Fruit fly (Drosophila melanogaster): ENCODE data around the gene CG10366.

The CG10366 gene

dm6 chr2L:19540307-19540706 is 43.7 kb upstream of the CG10366 start, which contains the start of gene CG13081:
Gene CG13081 (plus strand): TSS chr2L:19540607.
- TF ChIP-seq chm (GFP tag; IDR thresholded peaks at IDR 0.05) (no peak), Ptx1 (GFP tag; IDR thresholded peaks at IDR 0.05) (no peak)

dm6 chr2L:19542268-19542773 is 41.7 kb upstream of the CG10366 start:
- peak; percentile 81 for TF ChIP-seq BEAF-32 (GFP tag; optimal IDR thresholded peaks at IDR 0.05)
- TF ChIP-seq CG13287 (GFP tag; IDR thresholded peaks at IDR 0.05; ENCODE audit: partially characterized antibody): peak; percentile 96
- TF ChIP-seq sens (GFP tag): peak; percentile 60
- peak; percentile 7 for TF ChIP-seq CG9797 (GFP tag; optimal IDR thresholded peaks at IDR 0.05)
- TF ChIP-seq cad (GFP tag; optimal IDR thresholded peaks at IDR 0.05): no peak
- TF ChIP-seq grn (GFP tag; optimal IDR thresholded peaks at IDR 0.05): peak; percentile 62
- no peak for TF ChIP-seq CG8478 (optimal IDR thresholded peaks at IDR 0.05)
- peak; percentile 34 for TF ChIP-seq CoRest (tag; optimal IDR thresholded peaks at IDR 0.05)
- TF ChIP-seq Dll (GFP tag; IDR thresholded peaks at IDR 0.05; ENCODE audit: partially characterized antibody): peak; percentile 90
- TF ChIP-seq seq (GFP tag; IDR thresholded peaks at IDR 0.05): no peak
- peak; percentile 78 for TF ChIP-seq CG2116 (GFP tag; optimal IDR thresholded peaks at IDR 0.05)
- TF ChIP-seq Xrp1 (GFP tag; IDR thresholded peaks at IDR 0.05): no peak
- 0 out of 2 replicates have a peak, but pooled peaks have one; percentile 11 for TF ChIP-seq chm (GFP tag; IDR thresholded peaks at IDR 0.05)
- no peak for TF ChIP-seq maf-S (GFP tag; optimal IDR thresholded peaks at IDR 0.05)
- peak; percentile 8; the same call in 1 of the 2 replicates for TF ChIP-seq onecut (GFP tag; IDR thresholded peaks at IDR 0.05)
- TF ChIP-seq CG31441 (GFP tag; IDR thresholded peaks at IDR 0.05): peak; percentile 62
- peak; percentile 88 for TF ChIP-seq bbx (GFP tag; IDR thresholded peaks at IDR 0.05; ENCODE audit: partially characterized antibody)
- peak; percentile 1 for TF ChIP-seq dm (GFP tag; optimal IDR thresholded peaks at IDR 0.05)
- TF ChIP-seq vvl (GFP tag; IDR thresholded peaks at IDR 0.05): peak; percentile 22; the same call in 1 of the 2 replicates
- peak; percentile 1 for TF ChIP-seq Jarid2 (GFP tag; optimal IDR thresholded peaks at IDR 0.05)
- no peak for TF ChIP-seq NC2α (GFP tag; optimal IDR thresholded peaks at IDR 0.05)
- TF ChIP-seq CG12659 (GFP tag; optimal IDR thresholded peaks at IDR 0.05): peak; percentile 77
- TF ChIP-seq CG30403 (GFP tag; optimal IDR thresholded peaks at IDR 0.05): no peak
- TF ChIP-seq cg (GFP tag; optimal IDR thresholded peaks at IDR 0.05): peak; percentile 72
- no peak for TF ChIP-seq prd (optimal IDR thresholded peaks at IDR 0.05)
- no peak for TF ChIP-seq prd (GFP tag; IDR thresholded peaks at IDR 0.05)
- no peak for TF ChIP-seq CG8388 (GFP tag; optimal IDR thresholded peaks at IDR 0.05)
- peak; percentile 46 for TF ChIP-seq CG10267 (tag; optimal IDR thresholded peaks at IDR 0.05)
- peak; percentile 83; the same call in 2 of the 3 replicates for TF ChIP-seq Opbp (GFP tag; IDR thresholded peaks at IDR 0.05; ENCODE audit: partially characterized antibody)
- peak; percentile 49 for TF ChIP-seq trem (tag; optimal IDR thresholded peaks at IDR 0.05)
- TF ChIP-seq CG32767 (GFP tag; IDR thresholded peaks at IDR 0.05): 0 out of 2 replicates have a peak, but pooled peaks have one; percentile 15
- TF ChIP-seq knrl (GFP tag; IDR thresholded peaks at IDR 0.05; ENCODE audit: partially characterized antibody): peak; percentile 77
- TF ChIP-seq Hsf (GFP tag; optimal IDR thresholded peaks at IDR 0.05): peak; percentile 1
- TF ChIP-seq CG33213 (GFP tag; optimal IDR thresholded peaks at IDR 0.05): peak; percentile 19
- TF ChIP-seq CG2129 (GFP tag; IDR thresholded peaks at IDR 0.05; ENCODE audit: partially characterized antibody): peak; percentile 62
- TF ChIP-seq CG14710 (tag; optimal IDR thresholded peaks at IDR 0.05): peak; percentile 30
- peak; percentile 67 for TF ChIP-seq E2f2 (GFP tag; IDR thresholded peaks at IDR 0.05)
- TF ChIP-seq Doc3 (GFP tag; IDR thresholded peaks at IDR 0.05; ENCODE audit: partially characterized antibody): peak; percentile 85
- no peak for TF ChIP-seq CG7357 (GFP tag; IDR thresholded peaks at IDR 0.05)
- no peak for TF ChIP-seq al (GFP tag; IDR thresholded peaks at IDR 0.05)
- TF ChIP-seq HmgD (GFP tag; optimal IDR thresholded peaks at IDR 0.05): peak; percentile 38
- peak; percentile 27 for TF ChIP-seq phol (tag; optimal IDR thresholded peaks at IDR 0.05)
- peak; percentile 91 for TF ChIP-seq CG14860 (GFP tag; IDR thresholded peaks at IDR 0.05; ENCODE audit: partially characterized antibody)
- peak in 1 of 2 experiments; percentile 26 for TF ChIP-seq Pdp1 (GFP tag; optimal IDR thresholded peaks at IDR 0.05)
- no peak for TF ChIP-seq Lhr (GFP tag; optimal IDR thresholded peaks at IDR 0.05)
- peak; percentile 66; the same call in 2 of the 4 replicates for TF ChIP-seq chinmo (GFP tag; IDR thresholded peaks at IDR 0.05; ENCODE audit: partially characterized antibody)
- TF ChIP-seq CG6765 (GFP tag; optimal IDR thresholded peaks at IDR 0.05): no peak

Measured in whole organism, embryonic.